Fruit fly (Drosophila melanogaster) whole organism, embryonic: ENCODE results near the gene SMC1.
A peak's percentile ranks its signal among the peaks of the same experiment; 100 is the strongest.

ENCODE experiments used
- Ada2b ChIP-seq: fragments of 200-800 bp; sonication (Bioruptor generic); IDR thresholded peaks from 2 replicates; pipeline ENCODE4 v1.3.6; 2022; ENCODE audit warnings: missing biosample characterization, missing genetic modification characterization
- Awh ChIP-seq: fragments of 200-800 bp; sonication (Bioruptor generic); IDR thresholded peaks from 2 replicates; pipeline ENCODE4, ENCODE4 v1.3.6; 2022; ENCODE audit warnings: missing biosample characterization, missing genetic modification characterization
- B-H2 ChIP-seq: fragments of 200-800 bp; sonication (Bioruptor generic); optimal IDR thresholded peaks from 2 replicates; lab custom pipeline; 2018; ENCODE audit warnings: missing biosample characterization, mild to moderate bottlenecking, missing genetic modification characterization
- Bgb ChIP-seq: fragments of 200-800 bp; sonication (Bioruptor generic); IDR thresholded peaks from 2 replicates; pipeline ENCODE4 v1.3.6; 2022; ENCODE audit warnings: missing biosample characterization, missing genetic modification characterization; ENCODE audit not compliant: partially characterized antibody
- CG11247 ChIP-seq: fragments of 200-800 bp; sonication (Bioruptor generic); IDR thresholded peaks from 2 replicates; pipeline ENCODE4 v1.3.6; 2022; ENCODE audit warnings: missing biosample characterization, missing genetic modification characterization
- CG12071 ChIP-seq: fragments of 200-800 bp; sonication (Bioruptor generic); optimal IDR thresholded peaks from 3 replicates; lab custom pipeline; 2018; ENCODE audit warnings: missing biosample characterization, mild to moderate bottlenecking, missing genetic modification characterization
- CG12236 ChIP-seq: fragments of 200-800 bp; sonication (Bioruptor generic); optimal IDR thresholded peaks from 2 replicates; lab custom pipeline; 2016; ENCODE audit warnings: missing biosample characterization, missing genetic modification characterization
- CG13424 ChIP-seq: fragments of 200-800 bp; sonication (Bioruptor generic); optimal IDR thresholded peaks from 2 replicates; lab custom pipeline; 2019; ENCODE audit warnings: missing biosample characterization, mild to moderate bottlenecking, missing genetic modification characterization, moderate library complexity
- CG13894 ChIP-seq: fragments of 200-800 bp; sonication (Bioruptor generic); optimal IDR thresholded peaks from 3 replicates; lab custom pipeline; 2018; ENCODE audit warnings: missing biosample characterization, mild to moderate bottlenecking, missing genetic modification characterization, moderate library complexity
- CG14441 ChIP-seq: fragments of 200-800 bp; sonication (Bioruptor generic); IDR thresholded peaks from 2 replicates; pipeline ENCODE4 v1.3.6; 2022; ENCODE audit warnings: missing biosample characterization, missing genetic modification characterization
- CG1529 ChIP-seq: fragments of 200-800 bp; sonication (Bioruptor generic); optimal IDR thresholded peaks from 3 replicates; lab custom pipeline; 2018; ENCODE audit warnings: missing biosample characterization, missing genetic modification characterization
- CG17361 ChIP-seq: fragments of 200-800 bp; sonication (Bioruptor generic); IDR thresholded peaks from 3 replicates; pipeline ENCODE4 v1.3.6; 2022; ENCODE audit warnings: missing biosample characterization, missing genetic modification characterization
- CG17385 ChIP-seq: fragments of 200-800 bp; sonication (Bioruptor generic); optimal IDR thresholded peaks from 3 replicates; lab custom pipeline; 2018; ENCODE audit warnings: missing biosample characterization, mild to moderate bottlenecking, missing genetic modification characterization
- CG17829 ChIP-seq: fragments of 200-800 bp; optimal IDR thresholded peaks from 2 replicates; lab custom pipeline; 2019; ENCODE audit warnings: missing biosample characterization, mild to moderate bottlenecking, missing genetic modification characterization, moderate library complexity
- CG2129 ChIP-seq: fragments of 200-800 bp; sonication (Bioruptor generic); IDR thresholded peaks from 2 replicates; pipeline ENCODE4 v1.3.6; 2022; ENCODE audit warnings: missing biosample characterization, missing genetic modification characterization; ENCODE audit not compliant: partially characterized antibody
- CG2202 ChIP-seq: fragments of 200-800 bp; sonication (Bioruptor generic); optimal IDR thresholded peaks from 2 replicates; lab custom pipeline; 2018; ENCODE audit warnings: missing biosample characterization, mild to moderate bottlenecking, missing genetic modification characterization
- CG2875 ChIP-seq: fragments of 200-800 bp; sonication (Bioruptor generic); optimal IDR thresholded peaks from 2 replicates; lab custom pipeline; 2017; ENCODE audit warnings: missing biosample characterization, mild to moderate bottlenecking, missing genetic modification characterization, missing genetic modification reagents
- CG7556 ChIP-seq: fragments of 200-800 bp; sonication (Bioruptor generic); optimal IDR thresholded peaks from 2 replicates; lab custom pipeline; 2017; ENCODE audit warnings: missing biosample characterization, mild to moderate bottlenecking, missing genetic modification characterization
- CG7786 ChIP-seq: fragments of 200-800 bp; sonication (Bioruptor generic); optimal IDR thresholded peaks from 2 replicates; lab custom pipeline; 2016; ENCODE audit warnings: missing biosample characterization, missing genetic modification characterization
- CG7987 ChIP-seq: fragments of 200-800 bp; sonication (Bioruptor generic); optimal IDR thresholded peaks from 2 replicates; lab custom pipeline; 2018; ENCODE audit warnings: missing biosample characterization, mild to moderate bottlenecking, missing genetic modification characterization, moderate library complexity
- Chrac-16 ChIP-seq: fragments of 200-800 bp; sonication (Bioruptor generic); optimal IDR thresholded peaks from 3 replicates; lab custom pipeline; 2016; ENCODE audit warnings: missing biosample characterization, missing genetic modification characterization
- Dad ChIP-seq: fragments of 200-800 bp; sonication (Bioruptor generic); optimal IDR thresholded peaks from 3 replicates; lab custom pipeline; 2016; ENCODE audit warnings: missing biosample characterization, missing genetic modification characterization
- Dll ChIP-seq: fragments of 200-800 bp; sonication (Bioruptor generic); IDR thresholded peaks from 4 replicates; pipeline ENCODE4 v1.3.6; 2022; ENCODE audit warnings: missing biosample characterization, missing genetic modification characterization; ENCODE audit not compliant: partially characterized antibody
- ERR ChIP-seq: fragments of 200-800 bp; sonication (Bioruptor generic); optimal IDR thresholded peaks from 2 replicates; lab custom pipeline; 2016; ENCODE audit warnings: missing biosample characterization, missing genetic modification characterization
- Elba2 ChIP-seq: fragments of 200-800 bp; sonication (Bioruptor generic); optimal IDR thresholded peaks from 3 replicates; lab custom pipeline; 2016; ENCODE audit warnings: missing biosample characterization, missing genetic modification characterization
- H2.0 ChIP-seq: fragments of 200-800 bp; sonication (Bioruptor generic); IDR thresholded peaks from 2 replicates; pipeline ENCODE4 v1.3.6; 2022; ENCODE audit warnings: missing biosample characterization, missing genetic modification characterization
- Hmx ChIP-seq: fragments of 200-800 bp; sonication (Bioruptor generic); optimal IDR thresholded peaks from 2 replicates; lab custom pipeline; 2016; ENCODE audit warnings: missing biosample characterization, missing genetic modification characterization
- Hr51 ChIP-seq, 2 experiments: fragments of 200-800 bp; sonication (Bioruptor generic); optimal IDR thresholded peaks; 2 replicates in 1 of 2; 3 replicates in 1 of 2; lab custom pipeline; 2016 to 2018; ENCODE audit warnings: missing biosample characterization in 2 of 2, missing genetic modification characterization in 2 of 2, mild to moderate bottlenecking in 1 of 2, moderate library complexity in 1 of 2
- Nf-YC ChIP-seq: fragments of 200-800 bp; optimal IDR thresholded peaks from 3 replicates; lab custom pipeline; 2019; ENCODE audit warnings: missing biosample characterization, mild to moderate bottlenecking, missing genetic modification characterization, moderate library complexity
- Oaz ChIP-seq: fragments of 200-800 bp; sonication (Bioruptor generic); IDR thresholded peaks from 2 replicates; pipeline ENCODE4 v1.3.6; 2022; ENCODE audit warnings: missing biosample characterization, missing genetic modification characterization
- Trl ChIP-seq, 3 experiments: fragments of >200 bp in 2 of 3; fragments of 200-800 bp in 1 of 3; sonication (Bioruptor generic) in 1 of 3; optimal IDR thresholded peaks; 2 replicates in 1 of 3; 3 replicates in 2 of 3; lab custom pipeline; 2016 to 2017; ENCODE audit warnings: missing biosample characterization in 1 of 3, missing genetic modification characterization in 1 of 3
- ara ChIP-seq: fragments of 200-800 bp; sonication (Bioruptor generic); IDR thresholded peaks from 2 replicates; pipeline ENCODE4 v1.3.6; 2022; ENCODE audit warnings: missing biosample characterization, missing genetic modification characterization
- cato ChIP-seq: fragments of 200-800 bp; sonication (Bioruptor generic); optimal IDR thresholded peaks from 2 replicates; lab custom pipeline; 2016; ENCODE audit warnings: missing biosample characterization, missing genetic modification characterization, borderline replicate concordance
- cg ChIP-seq: fragments of 200-800 bp; sonication (Bioruptor generic); optimal IDR thresholded peaks from 3 replicates; lab custom pipeline; 2019; ENCODE audit warnings: missing biosample characterization, mild to moderate bottlenecking, missing genetic modification characterization, moderate library complexity
- disco-r ChIP-seq: fragments of 200-800 bp; sonication (Bioruptor generic); optimal IDR thresholded peaks from 2 replicates; lab custom pipeline; 2016; ENCODE audit warnings: missing biosample characterization, missing genetic modification characterization
- grau ChIP-seq: fragments of 200-800 bp; optimal IDR thresholded peaks from 3 replicates; lab custom pipeline; 2019; ENCODE audit warnings: missing biosample characterization, mild to moderate bottlenecking, missing genetic modification characterization, moderate library complexity
- mld ChIP-seq: fragments of 200-800 bp; sonication (Bioruptor generic); IDR thresholded peaks from 3 replicates; pipeline ENCODE4 v1.3.6; 2022; ENCODE audit warnings: missing biosample characterization, missing genetic modification characterization; ENCODE audit not compliant: partially characterized antibody
- onecut ChIP-seq: fragments of 200-800 bp; sonication (Bioruptor generic); IDR thresholded peaks from 2 replicates; pipeline ENCODE4 v1.3.6; 2022; ENCODE audit warnings: missing biosample characterization, missing genetic modification characterization
- run ChIP-seq: fragments of 200-800 bp; sonication (Bioruptor generic); optimal IDR thresholded peaks from 3 replicates; lab custom pipeline; 2018; ENCODE audit warnings: missing biosample characterization, mild to moderate bottlenecking, missing genetic modification characterization
- slp2 ChIP-seq: fragments of 200-800 bp; sonication (Bioruptor generic); optimal IDR thresholded peaks from 2 replicates; lab custom pipeline; 2016; ENCODE audit warnings: missing biosample characterization, missing genetic modification characterization
- tna ChIP-seq: fragments of 200-800 bp; sonication (Bioruptor generic); IDR thresholded peaks from 2 replicates; pipeline ENCODE4 v1.3.6; 2022; ENCODE audit warnings: missing biosample characterization, missing genetic modification characterization; ENCODE audit not compliant: partially characterized antibody
- vnd ChIP-seq: fragments of 200-800 bp; sonication (Bioruptor generic); IDR thresholded peaks from 3 replicates; pipeline ENCODE4 v1.3.6; 2022; ENCODE audit warnings: missing biosample characterization, missing genetic modification characterization; ENCODE audit not compliant: partially characterized antibody
- vvl ChIP-seq: fragments of 200-800 bp; sonication (Bioruptor generic); IDR thresholded peaks from 2 replicates; pipeline ENCODE4 v1.3.6; 2022; ENCODE audit warnings: missing biosample characterization, missing genetic modification characterization
- wor ChIP-seq: fragments of 200-800 bp; sonication (Bioruptor generic); IDR thresholded peaks from 2 replicates; pipeline ENCODE4 v1.3.6; 2022; ENCODE audit warnings: missing biosample characterization, missing genetic modification characterization
- z ChIP-seq: fragments of 200-800 bp; sonication (Bioruptor generic); IDR thresholded peaks from 3 replicates; pipeline ENCODE4 v1.3.6; 2022; ENCODE audit warnings: missing biosample characterization, missing genetic modification characterization
- zf30C ChIP-seq: fragments of 200-800 bp; sonication (Bioruptor generic); optimal IDR thresholded peaks from 3 replicates; lab custom pipeline; 2018; ENCODE audit warnings: missing biosample characterization, mild to moderate bottlenecking, missing genetic modification characterization
- zfh2 ChIP-seq: fragments of 200-800 bp; sonication (Bioruptor generic); optimal IDR thresholded peaks from 2 replicates; lab custom pipeline; 2016; ENCODE audit warnings: missing biosample characterization, missing genetic modification characterization

The SMC1 gene

DNA sequence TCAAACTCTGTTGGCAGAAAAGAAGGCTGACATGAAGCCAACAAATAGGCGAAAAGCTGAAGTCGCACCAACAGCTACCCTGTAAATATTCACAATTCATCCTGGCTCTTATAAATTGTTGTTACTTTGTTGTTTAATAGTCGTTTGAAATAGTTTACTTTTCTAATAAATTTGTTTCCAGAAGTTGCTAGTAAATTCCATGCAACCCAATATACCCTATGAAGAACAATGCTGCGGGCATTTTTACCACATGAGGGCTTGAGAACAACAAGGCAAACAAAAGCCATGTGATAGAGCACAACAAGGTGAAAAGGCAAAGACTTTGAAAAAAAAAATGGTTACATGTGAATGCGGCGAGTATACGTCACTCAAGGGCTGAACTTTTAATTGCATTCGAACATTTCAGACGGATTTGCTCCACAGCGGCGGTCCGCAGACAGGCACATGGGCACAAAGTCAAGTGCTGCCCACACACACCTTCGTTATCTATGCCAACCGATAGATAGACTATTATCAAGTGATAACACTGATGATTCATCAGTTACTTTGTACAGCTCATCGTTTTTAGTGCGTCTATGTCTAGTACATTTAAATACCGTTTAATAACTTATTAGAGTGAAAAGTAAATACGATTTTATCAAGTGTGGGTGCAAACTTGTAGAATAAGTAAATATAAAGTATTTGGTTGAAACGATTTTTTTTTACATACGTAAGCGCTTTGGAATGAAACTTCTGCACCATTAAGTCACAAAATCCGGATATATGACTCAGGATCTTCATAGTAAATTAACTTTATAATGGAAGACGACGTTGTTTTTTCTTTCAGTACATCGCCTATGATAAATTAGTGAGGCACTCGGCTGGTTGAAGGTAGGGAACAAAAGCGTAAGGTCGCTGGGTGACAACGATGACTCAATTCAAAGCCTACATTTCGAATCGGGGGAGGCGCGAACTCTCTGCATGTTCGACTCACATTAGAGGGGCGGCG, 41.2 kb downstream of the SMC1 start (continued):
- TF ChIP-seq Hmx (peak; percentile 27), CG2202 (tag; lab: Kevin White, UChicago) (peak; percentile 34), cg (no peak), CG11247 (GFP tag; lab: Robert Waterston, UW) (peak; percentile 69), Trl (optimal IDR thresholded peaks at IDR 0.05; lab: Kevin White, UChicago) (no peak), Trl (GFP tag; optimal IDR thresholded peaks at IDR 0.05; lab: Kevin White, UChicago) (peak; percentile 65), B-H2 (GFP tag; lab: Kevin White, UChicago) (no peak), cato (GFP tag; lab: Kevin White, UChicago) (peak; percentile 36), tna (GFP tag; lab: Robert Waterston, UW) (no peak), disco-r (GFP tag; lab: Kevin White, UChicago) (peak; percentile 39), Ada2b (GFP tag; lab: Robert Waterston, UW) (peak; percentile 89), zf30C (GFP tag; lab: Kevin White, UChicago) (peak; percentile 9), CG13424 (tag; lab: Kevin White, UChicago) (peak; percentile 70), CG7556 (GFP tag; lab: Kevin White, UChicago) (peak; percentile 12), vnd (GFP tag; lab: Robert Waterston, UW) (no peak), H2.0 (GFP tag; lab: Robert Waterston, UW) (peak; percentile 87), CG12071 (GFP tag; lab: Kevin White, UChicago) (peak; percentile 71), Oaz (GFP tag; lab: Robert Waterston, UW) (peak; percentile 60; the same call in 1 of the 2 replicates), Hr51 (GFP tag; optimal IDR thresholded peaks at IDR 0.05; lab: Kevin White, UChicago) (peak; percentile 70 to 71), mld (no peak), Dad (GFP tag; lab: Kevin White, UChicago) (peak; percentile 70), Elba2 (GFP tag; lab: Kevin White, UChicago) (no peak), CG14441 (GFP tag; lab: Robert Waterston, UW) (peak; percentile 85), CG7987 (no peak), Awh (GFP tag; lab: Robert Waterston, UW) (peak; percentile 70; the same call in 1 of the 2 replicates), grau (tag; lab: Kevin White, UChicago) (peak; percentile 79), CG17829 (tag; lab: Kevin White, UChicago) (peak; percentile 73), ara (peak; percentile 76; the same call in 1 of the 2 replicates), slp2 (peak; percentile 65), CG7786 (GFP tag; lab: Kevin White, UChicago) (peak; percentile 87), CG12236 (GFP tag; lab: Kevin White, UChicago) (peak; percentile 33), zfh2 (peak; percentile 76), CG2875 (GFP tag; lab: Kevin White, UChicago) (no peak), Nf-YC (no peak), CG1529 (peak; percentile 17), wor (GFP tag; lab: Robert Waterston, UW) (peak; percentile 61; the same call in 1 of the 2 replicates), CG2129 (GFP tag; lab: Robert Waterston, UW) (no peak), onecut (GFP tag; lab: Robert Waterston, UW) (peak; percentile 46), Chrac-16 (GFP tag; lab: Kevin White, UChicago) (peak; percentile 80), Dll (GFP tag; lab: Robert Waterston, UW) (no peak), CG17361 (GFP tag; lab: Robert Waterston, UW) (peak; percentile 51), ERR (GFP tag; lab: Kevin White, UChicago) (peak; percentile 72), run (tag; lab: Kevin White, UChicago) (no peak), vvl (GFP tag; lab: Robert Waterston, UW) (peak; percentile 89), Bgb (GFP tag; lab: Robert Waterston, UW) (no peak), z (GFP tag; lab: Robert Waterston, UW) (no peak), CG13894 (tag; lab: Kevin White, UChicago) (no peak), CG17385 (GFP tag; lab: Kevin White, UChicago) (peak; percentile 65)
